Fruit fly (Drosophila melanogaster) whole organism, embryonic: ENCODE data around the gene CG2993.

Source experiments
- Atf-2 ChIP-seq: fragments of 200-800 bp; sonication (Bioruptor generic); optimal IDR thresholded peaks from 2 replicates; lab custom pipeline; 2016; ENCODE audit warnings: missing biosample characterization, missing genetic modification characterization
- Blimp-1 ChIP-seq: fragments of 200-800 bp; sonication (Bioruptor generic); optimal IDR thresholded peaks from 3 replicates; lab custom pipeline; 2018; ENCODE audit warnings: missing biosample characterization, missing genetic modification characterization, mild to moderate bottlenecking, moderate library complexity, missing genetic modification reagents
- CG10321 ChIP-seq: fragments of 200-800 bp; sonication (Bioruptor generic); IDR thresholded peaks from 2 replicates; pipeline ENCODE4 v1.3.6; 2022; ENCODE audit warnings: missing biosample characterization, missing genetic modification characterization
- CG11398 ChIP-seq: fragments of 200-800 bp; sonication (Bioruptor generic); optimal IDR thresholded peaks from 2 replicates; lab custom pipeline; 2016; ENCODE audit warnings: missing biosample characterization, missing genetic modification characterization
- CG1647 ChIP-seq: fragments of 200-800 bp; sonication (Bioruptor generic); optimal IDR thresholded peaks from 3 replicates; lab custom pipeline; 2016; ENCODE audit warnings: missing biosample characterization, missing genetic modification characterization
- CG17328 ChIP-seq: fragments of 200-800 bp; sonication (Bioruptor generic); IDR thresholded peaks from 2 replicates; pipeline ENCODE4 v1.3.6; 2022; ENCODE audit warnings: missing biosample characterization, missing genetic modification characterization
- CG17802 ChIP-seq: fragments of 200-800 bp; sonication (Bioruptor generic); optimal IDR thresholded peaks from 2 replicates; lab custom pipeline; 2018; ENCODE audit warnings: missing biosample characterization, mild to moderate bottlenecking, missing genetic modification characterization, moderate library complexity
- CG17829 ChIP-seq: fragments of 200-800 bp; optimal IDR thresholded peaks from 2 replicates; lab custom pipeline; 2019; ENCODE audit warnings: missing biosample characterization, mild to moderate bottlenecking, missing genetic modification characterization, moderate library complexity
- CG18011 ChIP-seq: fragments of 200-800 bp; sonication (Bioruptor generic); optimal IDR thresholded peaks from 2 replicates; lab custom pipeline; 2017; ENCODE audit warnings: missing biosample characterization, missing genetic modification characterization, mild to moderate bottlenecking, moderate library complexity, missing genotype
- CG2202 ChIP-seq: fragments of 200-800 bp; sonication (Bioruptor generic); optimal IDR thresholded peaks from 2 replicates; lab custom pipeline; 2018; ENCODE audit warnings: missing biosample characterization, mild to moderate bottlenecking, missing genetic modification characterization
- CG32532 ChIP-seq: fragments of 200-800 bp; sonication (Bioruptor generic); IDR thresholded peaks from 2 replicates; pipeline ENCODE4 v1.3.6; 2022; ENCODE audit warnings: missing biosample characterization, missing genetic modification characterization
- CG3995 ChIP-seq: fragments of 200-800 bp; sonication (Bioruptor generic); optimal IDR thresholded peaks from 3 replicates; lab custom pipeline; 2016; ENCODE audit warnings: missing biosample characterization, missing genetic modification characterization
- CG6254 ChIP-seq: fragments of 200-800 bp; sonication (Bioruptor generic); optimal IDR thresholded peaks from 3 replicates; lab custom pipeline; 2017; ENCODE audit warnings: mild to moderate bottlenecking, missing biosample characterization, missing genetic modification reagents, missing genetic modification characterization
- CG7556 ChIP-seq: fragments of 200-800 bp; sonication (Bioruptor generic); optimal IDR thresholded peaks from 2 replicates; lab custom pipeline; 2017; ENCODE audit warnings: missing biosample characterization, mild to moderate bottlenecking, missing genetic modification characterization
- CG7786 ChIP-seq: fragments of 200-800 bp; sonication (Bioruptor generic); optimal IDR thresholded peaks from 2 replicates; lab custom pipeline; 2016; ENCODE audit warnings: missing biosample characterization, missing genetic modification characterization
- CkIIα-i1 ChIP-seq: fragments of 200-800 bp; sonication (Bioruptor generic); IDR thresholded peaks from 2 replicates; pipeline ENCODE4 v1.3.6; 2022; ENCODE audit warnings: missing biosample characterization, missing genetic modification characterization
- Dad ChIP-seq: fragments of 200-800 bp; sonication (Bioruptor generic); optimal IDR thresholded peaks from 3 replicates; lab custom pipeline; 2016; ENCODE audit warnings: missing biosample characterization, missing genetic modification characterization
- ERR ChIP-seq: fragments of 200-800 bp; sonication (Bioruptor generic); optimal IDR thresholded peaks from 2 replicates; lab custom pipeline; 2016; ENCODE audit warnings: missing biosample characterization, missing genetic modification characterization
- GATAe ChIP-seq: fragments of 200-800 bp; sonication (Bioruptor generic); conservative IDR thresholded peaks from 2 replicates; pipeline ENCODE4 v1.3.6; 2022; ENCODE audit warnings: missing biosample characterization, missing genetic modification characterization
- Gug ChIP-seq: fragments of 200-800 bp; sonication (Bioruptor generic); IDR thresholded peaks from 4 replicates; pipeline ENCODE4 v1.3.6; 2022; ENCODE audit warnings: missing biosample characterization, missing genetic modification characterization
- H15 ChIP-seq: fragments of 200-800 bp; sonication (Bioruptor generic); IDR thresholded peaks from 3 replicates; pipeline ENCODE4 v1.3.6; 2022; ENCODE audit warnings: missing biosample characterization, missing genetic modification characterization
- H2.0 ChIP-seq: fragments of 200-800 bp; sonication (Bioruptor generic); IDR thresholded peaks from 2 replicates; pipeline ENCODE4 v1.3.6; 2022; ENCODE audit warnings: missing biosample characterization, missing genetic modification characterization
- HLH4C ChIP-seq: fragments of 200-800 bp; sonication (Bioruptor generic); IDR thresholded peaks from 3 replicates; pipeline ENCODE4 v1.3.6; 2022; ENCODE audit warnings: missing biosample characterization, missing genetic modification characterization; ENCODE audit not compliant: partially characterized antibody
- MESR4 ChIP-seq: fragments of 200-800 bp; sonication (Bioruptor generic); optimal IDR thresholded peaks from 2 replicates; lab custom pipeline; 2018; ENCODE audit warnings: missing biosample characterization, mild to moderate bottlenecking, missing genetic modification characterization, moderate library complexity
- Mes4 ChIP-seq: fragments of 200-800 bp; sonication (Bioruptor generic); optimal IDR thresholded peaks from 2 replicates; lab custom pipeline; 2016; ENCODE audit warnings: missing biosample characterization, missing genetic modification characterization
- Nf-YA ChIP-seq: fragments of 200-800 bp; sonication (Bioruptor generic); IDR thresholded peaks from 2 replicates; pipeline ENCODE4 v1.3.6; 2022; ENCODE audit warnings: missing biosample characterization, missing genetic modification characterization
- Scr ChIP-seq: fragments of 200-800 bp; sonication (Bioruptor generic); IDR thresholded peaks from 2 replicates; pipeline ENCODE4 v1.3.6; 2022; ENCODE audit warnings: missing biosample characterization, missing genetic modification characterization; ENCODE audit not compliant: partially characterized antibody
- Sry-δ ChIP-seq: fragments of 200-800 bp; sonication (Bioruptor generic); optimal IDR thresholded peaks from 2 replicates; lab custom pipeline; 2016; ENCODE audit warnings: missing biosample characterization, missing genetic modification characterization
- ara ChIP-seq: fragments of 200-800 bp; sonication (Bioruptor generic); IDR thresholded peaks from 2 replicates; pipeline ENCODE4 v1.3.6; 2022; ENCODE audit warnings: missing biosample characterization, missing genetic modification characterization
- bigmax ChIP-seq: fragments of 200-800 bp; sonication (Bioruptor generic); optimal IDR thresholded peaks from 2 replicates; lab custom pipeline; 2018; ENCODE audit warnings: missing biosample characterization, mild to moderate bottlenecking, missing genetic modification characterization
- chm ChIP-seq: fragments of 200-800 bp; sonication (Bioruptor generic); IDR thresholded peaks from 2 replicates; pipeline ENCODE4 v1.3.6; 2022; ENCODE audit warnings: missing biosample characterization, missing genetic modification characterization
- da ChIP-seq: fragments of 200-800 bp; sonication (Bioruptor generic); optimal IDR thresholded peaks from 2 replicates; lab custom pipeline; 2016; ENCODE audit warnings: missing biosample characterization, missing genetic modification characterization
- danr ChIP-seq: fragments of 200-800 bp; sonication (Bioruptor generic); IDR thresholded peaks from 2 replicates; pipeline ENCODE4 v1.3.6; 2022; ENCODE audit warnings: missing biosample characterization, missing genetic modification characterization
- dmrt99B ChIP-seq: fragments of 200-800 bp; sonication (Bioruptor generic); optimal IDR thresholded peaks from 2 replicates; lab custom pipeline; 2018; ENCODE audit warnings: missing biosample characterization, mild to moderate bottlenecking, missing genetic modification characterization, moderate library complexity
- gem ChIP-seq: fragments of 200-800 bp; sonication (Bioruptor generic); optimal IDR thresholded peaks from 2 replicates; lab custom pipeline; 2019; ENCODE audit warnings: missing biosample characterization, mild to moderate bottlenecking, missing genetic modification characterization, moderate library complexity
- hb ChIP-seq: fragments of 200-800 bp; sonication (Bioruptor generic); IDR thresholded peaks from 3 replicates; pipeline ENCODE4 v1.3.6; 2022; ENCODE audit warnings: missing biosample characterization, missing genetic modification characterization; ENCODE audit not compliant: partially characterized antibody
- hth ChIP-seq: fragments of >200 bp; optimal IDR thresholded peaks from 2 replicates; lab custom pipeline; 2017; ENCODE audit warnings: inconsistent platforms
- insv ChIP-seq, 2 experiments: fragments of 200-800 bp; sonication (Bioruptor generic); optimal IDR thresholded peaks; 3 replicates each; lab custom pipeline; 2016 to 2018; ENCODE audit warnings: missing biosample characterization in 2 of 2, missing genetic modification characterization in 2 of 2
- kni ChIP-seq: fragments of 200-800 bp; sonication (Bioruptor generic); optimal IDR thresholded peaks from 3 replicates; lab custom pipeline; 2017; ENCODE audit warnings: mild to moderate bottlenecking, missing biosample characterization, missing genetic modification reagents, missing genetic modification characterization
- odd ChIP-seq: fragments of 200-800 bp; sonication (Bioruptor generic); optimal IDR thresholded peaks from 2 replicates; lab custom pipeline; 2017; ENCODE audit warnings: missing biosample characterization, mild to moderate bottlenecking, missing genetic modification characterization
- onecut ChIP-seq: fragments of 200-800 bp; sonication (Bioruptor generic); IDR thresholded peaks from 2 replicates; pipeline ENCODE4 v1.3.6; 2022; ENCODE audit warnings: missing biosample characterization, missing genetic modification characterization
- org-1 ChIP-seq: fragments of 200-800 bp; sonication (Bioruptor generic); optimal IDR thresholded peaks from 2 replicates; lab custom pipeline; 2017; ENCODE audit warnings: missing biosample characterization, missing genetic modification characterization
- peb ChIP-seq: fragments of 200-800 bp; sonication (Bioruptor generic); IDR thresholded peaks from 2 replicates; pipeline ENCODE4 v1.3.6; 2022; ENCODE audit warnings: missing biosample characterization, missing genetic modification characterization
- repo ChIP-seq: fragments of 200-800 bp; sonication (Bioruptor generic); optimal IDR thresholded peaks from 2 replicates; lab custom pipeline; 2016; ENCODE audit warnings: missing biosample characterization, missing genetic modification characterization
- tgo ChIP-seq: fragments of 200-800 bp; sonication (Bioruptor generic); IDR thresholded peaks from 3 replicates; pipeline ENCODE4 v1.3.6; 2022; ENCODE audit warnings: missing biosample characterization, missing genetic modification characterization
- unc-4 ChIP-seq: fragments of 200-800 bp; sonication (Bioruptor generic); IDR thresholded peaks from 2 replicates; pipeline ENCODE4 v1.3.6; 2022; ENCODE audit warnings: missing biosample characterization, missing genetic modification characterization; ENCODE audit not compliant: partially characterized antibody
- wek ChIP-seq: fragments of 200-800 bp; sonication (Bioruptor generic); optimal IDR thresholded peaks from 3 replicates; lab custom pipeline; 2018; ENCODE audit warnings: missing biosample characterization, mild to moderate bottlenecking, missing genetic modification characterization, moderate library complexity
- zfh2 ChIP-seq: fragments of 200-800 bp; sonication (Bioruptor generic); optimal IDR thresholded peaks from 2 replicates; lab custom pipeline; 2016; ENCODE audit warnings: missing biosample characterization, missing genetic modification characterization

CG2993 gene

DNA sequence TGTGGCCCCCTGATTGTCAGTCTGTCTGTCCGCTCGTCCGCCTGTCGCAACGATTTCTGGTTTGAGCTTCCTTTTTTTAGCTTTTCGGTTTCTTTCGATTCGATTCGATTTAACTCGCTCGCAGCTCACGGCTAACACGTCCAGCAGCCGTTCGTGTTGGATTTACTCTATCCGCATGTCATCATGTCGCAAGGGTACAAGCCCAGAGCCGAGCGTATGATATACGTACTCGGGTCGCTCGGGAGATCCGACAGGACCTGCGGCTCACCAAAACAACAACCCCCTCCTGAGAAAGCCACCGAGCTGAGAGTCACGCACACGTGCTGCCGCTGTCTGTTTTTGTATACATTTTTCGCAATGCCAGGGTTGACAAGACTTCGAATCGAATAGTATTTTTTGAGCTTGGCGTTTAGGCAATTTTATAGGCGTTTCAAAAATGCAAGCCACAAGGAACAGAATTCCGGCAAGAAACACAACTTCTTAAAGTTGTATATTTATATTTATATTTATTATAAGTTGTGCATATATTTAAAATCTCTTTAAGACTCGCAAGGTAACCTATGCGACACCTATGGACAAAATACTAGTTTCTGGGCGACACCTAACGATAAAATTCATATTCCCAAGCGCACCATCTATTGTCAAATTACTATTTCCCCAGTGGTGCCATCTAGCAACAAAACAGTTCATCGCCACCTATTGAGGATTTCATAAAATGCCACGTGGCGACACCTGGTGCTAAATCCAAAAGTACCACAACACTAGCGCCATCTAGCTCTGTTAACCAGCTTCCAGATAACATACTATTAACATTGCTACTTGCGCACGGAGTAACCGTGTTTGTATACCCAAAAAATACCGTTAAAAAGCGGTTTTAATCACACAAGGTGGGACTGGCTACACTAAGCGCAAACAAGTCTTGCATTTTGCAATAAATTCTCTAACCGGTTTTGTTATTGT, at the start of gene CG2993, which contains the start of gene sgll (continued):
- TF ChIP-seq Mes4 (peak; percentile 94), gem (tag; lab: Kevin White, UChicago) (peak; percentile 89), org-1 (GFP tag; lab: Kevin White, UChicago) (peak; percentile 83), Scr (GFP tag; lab: Robert Waterston, UW) (no peak), danr (peak; percentile 71), CG32532 (GFP tag; lab: Robert Waterston, UW) (peak; percentile 99), Blimp-1 (GFP tag; lab: Kevin White, UChicago) (peak; percentile 76), da (GFP tag; lab: Kevin White, UChicago) (peak; percentile 93), CG10321 (peak; percentile 52; the same call in 1 of the 2 replicates), bigmax (GFP tag; lab: Kevin White, UChicago) (peak; percentile 52), wek (GFP tag; lab: Kevin White, UChicago) (peak; percentile 62), repo (peak; percentile 85), Gug (GFP tag; lab: Robert Waterston, UW) (peak; percentile 94), dmrt99B (peak; percentile 79), Nf-YA (GFP tag; lab: Robert Waterston, UW) (peak; percentile 59; the same call in 1 of the 2 replicates), insv (GFP tag; optimal IDR thresholded peaks at IDR 0.05; lab: Kevin White, UChicago) (peak in 1 of 2 experiments; percentile 76), HLH4C (no peak), CG17829 (tag; lab: Kevin White, UChicago) (peak; percentile 92), hth (lab: Kevin White, UChicago) (no peak), zfh2 (GFP tag; lab: Kevin White, UChicago) (peak; percentile 75), odd (peak; percentile 41), CG11398 (GFP tag; lab: Kevin White, UChicago) (peak; percentile 82), Sry-δ (GFP tag; lab: Kevin White, UChicago) (peak; percentile 66), CG17328 (GFP tag; lab: Robert Waterston, UW) (peak; percentile 92), ERR (GFP tag; lab: Kevin White, UChicago) (peak; percentile 80), CG3995 (GFP tag; lab: Kevin White, UChicago) (peak; percentile 25), kni (peak; percentile 68), CG7556 (GFP tag; lab: Kevin White, UChicago) (peak; percentile 64), CG7786 (GFP tag; lab: Kevin White, UChicago) (peak; percentile 88), chm (GFP tag; lab: Robert Waterston, UW) (peak; percentile 95), CkIIα-i1 (GFP tag; lab: Robert Waterston, UW) (no peak), CG17802 (tag; lab: Kevin White, UChicago) (peak; percentile 74), hb (GFP tag; lab: Robert Waterston, UW) (no peak), tgo (GFP tag; lab: Robert Waterston, UW) (peak; percentile 92), onecut (peak; percentile 92), H2.0 (GFP tag; lab: Robert Waterston, UW) (peak; percentile 92), H15 (GFP tag; lab: Robert Waterston, UW) (peak; percentile 94), CG6254 (GFP tag; lab: Kevin White, UChicago) (peak; percentile 6), unc-4 (GFP tag; lab: Robert Waterston, UW) (0 out of 2 replicates have a peak, but pooled peaks have one; percentile 15), peb (GFP tag; lab: Robert Waterston, UW) (peak; percentile 85), ara (GFP tag; lab: Robert Waterston, UW) (peak; percentile 82), Atf-2 (peak; percentile 95), Dad (peak; percentile 77), GATAe (peak; percentile 45; the same call in 1 of the 2 replicates), CG2202 (tag; lab: Kevin White, UChicago) (peak; percentile 68), MESR4 (GFP tag; lab: Kevin White, UChicago) (peak; percentile 35), CG1647 (GFP tag; lab: Kevin White, UChicago) (peak; percentile 84), CG18011 (no peak)
